Fruit fly (Drosophila melanogaster) whole organism, adult: Measurements from ENCODE around the gene E23.

Source experiments
- CG11617 ChIP-seq: fragments of 200-800 bp; sonication (Bioruptor generic); optimal IDR thresholded peaks from 2 replicates; lab custom pipeline; 2017; ENCODE audit warnings: mild to moderate bottlenecking, missing biosample characterization, missing genetic modification reagents, missing genetic modification characterization
- CG12768 ChIP-seq: fragments of 200-800 bp; sonication (Bioruptor generic); optimal IDR thresholded peaks from 2 replicates; lab custom pipeline; 2017; ENCODE audit warnings: missing biosample characterization, missing genetic modification characterization, mild to moderate bottlenecking, moderate library complexity, missing genetic modification reagents
- CG14711 ChIP-seq: fragments of 200-800 bp; sonication (Bioruptor generic); optimal IDR thresholded peaks from 2 replicates; lab custom pipeline; 2018; ENCODE audit warnings: missing biosample characterization, mild to moderate bottlenecking, missing genetic modification characterization, moderate library complexity
- CG1620 ChIP-seq: fragments of 200-800 bp; sonication (Bioruptor generic); optimal IDR thresholded peaks from 2 replicates; lab custom pipeline; 2016; ENCODE audit warnings: missing biosample characterization, missing genetic modification characterization
- CG33017 ChIP-seq: fragments of 200-800 bp; sonication (Bioruptor generic); optimal IDR thresholded peaks from 2 replicates; lab custom pipeline; 2018; ENCODE audit warnings: missing biosample characterization, mild to moderate bottlenecking, missing genetic modification characterization, moderate library complexity
- CG5204 ChIP-seq: fragments of 200-800 bp; sonication (Bioruptor generic); optimal IDR thresholded peaks from 2 replicates; lab custom pipeline; 2016; ENCODE audit warnings: missing biosample characterization, missing genetic modification characterization
- CG7045 ChIP-seq: fragments of 200-800 bp; sonication (Bioruptor generic); optimal IDR thresholded peaks from 2 replicates; lab custom pipeline; 2017; ENCODE audit warnings: missing biosample characterization, mild to moderate bottlenecking, missing genetic modification characterization
- CG7101 ChIP-seq: fragments of 200-800 bp; sonication (Bioruptor generic); optimal IDR thresholded peaks from 2 replicates; lab custom pipeline; 2018; ENCODE audit warnings: missing biosample characterization, mild to moderate bottlenecking, missing genetic modification characterization, moderate library complexity
- Clk ChIP-seq: fragments of 200-800 bp; sonication (Bioruptor generic); optimal IDR thresholded peaks from 2 replicates; lab custom pipeline; 2017; ENCODE audit warnings: missing biosample characterization, missing genetic modification characterization
- Crg-1 ChIP-seq: fragments of 200-800 bp; sonication (Bioruptor generic); optimal IDR thresholded peaks from 2 replicates; lab custom pipeline; 2016; ENCODE audit warnings: missing biosample characterization, missing genetic modification characterization
- Hr96 ChIP-seq: fragments of 200-800 bp; sonication (Bioruptor generic); optimal IDR thresholded peaks from 2 replicates; lab custom pipeline; 2016; ENCODE audit warnings: missing biosample characterization, missing genetic modification characterization
- Mnt ChIP-seq: fragments of 200-800 bp; sonication (Bioruptor generic); optimal IDR thresholded peaks from 2 replicates; lab custom pipeline; 2016; ENCODE audit warnings: missing biosample characterization, mild to moderate bottlenecking, missing genetic modification characterization
- bab1 ChIP-seq: fragments of 200-800 bp; sonication (Bioruptor generic); optimal IDR thresholded peaks from 3 replicates; lab custom pipeline; 2019; ENCODE audit warnings: missing biosample characterization, mild to moderate bottlenecking, missing genetic modification characterization, moderate library complexity
- cic ChIP-seq: fragments of 200-800 bp; sonication (Bioruptor generic); optimal IDR thresholded peaks from 2 replicates; lab custom pipeline; 2017; ENCODE audit warnings: missing biosample characterization, mild to moderate bottlenecking, missing genetic modification characterization, moderate library complexity
- cnc ChIP-seq, 2 experiments: fragments of >200 bp; optimal IDR thresholded peaks; 2 replicates each; lab custom pipeline; 2017
- kay ChIP-seq: fragments of 200-800 bp; sonication (Bioruptor generic); peaks from one replicate; lab custom pipeline; 2016; ENCODE audit warnings: missing biosample characterization, missing genetic modification characterization, borderline replicate concordance
- ovo ChIP-seq: fragments of 200-800 bp; sonication (Bioruptor generic); optimal IDR thresholded peaks from 2 replicates; lab custom pipeline; 2016; ENCODE audit warnings: missing biosample characterization, missing genetic modification characterization
- pad ChIP-seq: fragments of 200-800 bp; sonication (Bioruptor generic); optimal IDR thresholded peaks from 3 replicates; lab custom pipeline; 2017; ENCODE audit warnings: missing biosample characterization, missing genetic modification characterization, mild to moderate bottlenecking, moderate library complexity, missing genetic modification reagents
- tj ChIP-seq: fragments of 200-800 bp; sonication (Bioruptor generic); optimal IDR thresholded peaks from 3 replicates; lab custom pipeline; 2017; ENCODE audit warnings: missing biosample characterization, mild to moderate bottlenecking, missing genetic modification characterization, moderate library complexity
- toe ChIP-seq: fragments of 200-800 bp; sonication (Bioruptor generic); optimal IDR thresholded peaks from 2 replicates; lab custom pipeline; 2016; ENCODE audit warnings: missing biosample characterization, missing genetic modification characterization

E23 gene

dm6 chr2L:3369083-3369653 is 14.5 kb upstream of the E23 start:
- TF ChIP-seq cic (GFP tag; lab: Kevin White, UChicago): peak; percentile 83
- no peak for TF ChIP-seq CG5204 (GFP tag; lab: Kevin White, UChicago)
- TF ChIP-seq CG1620 (GFP tag; lab: Kevin White, UChicago): no peak
- TF ChIP-seq CG11617 (GFP tag; lab: Kevin White, UChicago): peak; percentile 20
- TF ChIP-seq pad (GFP tag; lab: Kevin White, UChicago): peak; percentile 10
- no peak for TF ChIP-seq Clk
- peak; percentile 58 for TF ChIP-seq Mnt (GFP tag; lab: Kevin White, UChicago)
- TF ChIP-seq CG12768 (GFP tag; lab: Kevin White, UChicago): peak; percentile 14
- peak; percentile 6 for TF ChIP-seq CG33017 (tag; lab: Kevin White, UChicago)
- no peak for TF ChIP-seq CG7101
- no peak for TF ChIP-seq cnc (optimal IDR thresholded peaks at IDR 0.05; lab: Kevin White, UChicago)
- peak; percentile 5 for TF ChIP-seq bab1 (GFP tag; lab: Kevin White, UChicago)
- TF ChIP-seq toe (GFP tag; lab: Kevin White, UChicago): no peak
- peak; percentile 36 for TF ChIP-seq tj (GFP tag; lab: Kevin White, UChicago)
- peak; percentile 84 for TF ChIP-seq kay (GFP tag; lab: Kevin White, UChicago)
- no peak for TF ChIP-seq CG14711 (tag; lab: Kevin White, UChicago)

dm6 chr2L:3368425-3368824 is 13.8 kb upstream of the E23 start:
- no peak for TF ChIP-seq CG7101
- TF ChIP-seq kay (GFP tag; lab: Kevin White, UChicago): peak; percentile 94

dm6 chr2L:3366043-3366679 is 11.5 kb upstream of the E23 start:
- TF ChIP-seq pad (GFP tag; lab: Kevin White, UChicago) (no peak), CG14711 (tag; lab: Kevin White, UChicago) (no peak), Crg-1 (GFP tag; lab: Kevin White, UChicago) (no peak), cnc (optimal IDR thresholded peaks at IDR 0.05; lab: Kevin White, UChicago) (no peak), CG1620 (GFP tag; lab: Kevin White, UChicago) (no peak), tj (GFP tag; lab: Kevin White, UChicago) (peak; percentile 37), ovo (GFP tag; lab: Kevin White, UChicago) (no peak), CG5204 (GFP tag; lab: Kevin White, UChicago) (no peak), CG33017 (tag; lab: Kevin White, UChicago) (no peak), Mnt (GFP tag; lab: Kevin White, UChicago) (peak; percentile 74), CG12768 (GFP tag; lab: Kevin White, UChicago) (peak; percentile 53), CG11617 (GFP tag; lab: Kevin White, UChicago) (peak; percentile 20), bab1 (GFP tag; lab: Kevin White, UChicago) (no peak), Clk (no peak), CG7101 (peak; percentile 6), CG7045 (no peak), kay (GFP tag; lab: Kevin White, UChicago) (no peak), cic (GFP tag; lab: Kevin White, UChicago) (peak; percentile 90), toe (GFP tag; lab: Kevin White, UChicago) (no peak), Hr96 (GFP tag; lab: Kevin White, UChicago) (no peak)

- TF ChIP-seq kay (GFP tag; lab: Kevin White, UChicago) (peak; percentile 77), toe (GFP tag; lab: Kevin White, UChicago) (no peak)
Measured at dm6 chr2L:3361821-3362220, 7.2 kb upstream of the E23 start.

dm6 chr2L:3356790-3357696 is 2.4 kb upstream of the E23 start, which contains the start of gene CG8838:
CG8838 (plus strand) TSS chr2L:3357646.
- TF ChIP-seq Crg-1 (GFP tag; lab: Kevin White, UChicago) (no peak), kay (GFP tag; lab: Kevin White, UChicago) (peak; percentile 54)

dm6 chr2L:3356193-3356645 is 1.6 kb upstream of the E23 start:
- TF ChIP-seq kay (GFP tag; lab: Kevin White, UChicago) (peak; percentile 83), cnc (optimal IDR thresholded peaks at IDR 0.05; lab: Kevin White, UChicago) (no peak), ovo (GFP tag; lab: Kevin White, UChicago) (no peak), CG33017 (tag; lab: Kevin White, UChicago) (no peak), CG1620 (GFP tag; lab: Kevin White, UChicago) (no peak)
